Worm (Caenorhabditis elegans) whole organism, L1 larva: Measurements from ENCODE around the gene W04H10.5.

Experiments used
- aha-1 ChIP-seq: fragments of 150-350 bp; optimal IDR thresholded peaks from 2 replicates; lab custom pipeline; 2014; ENCODE audit warnings: missing biosample characterization, missing genetic modification characterization
- egl-27 ChIP-seq, 2 experiments: fragments of 150-350 bp in 1 of 2; sonication (generic microtip); optimal IDR thresholded peaks; 3 replicates each; lab custom pipeline; 2017 to 2018; ENCODE audit warnings: missing biosample characterization in 2 of 2, missing genetic modification characterization in 2 of 2, missing genetic modification reagents in 2 of 2
- fkh-10 ChIP-seq: sonication (generic microtip); optimal IDR thresholded peaks from 2 replicates; lab custom pipeline; 2017; ENCODE audit warnings: missing biosample characterization, missing genetic modification reagents, missing genetic modification characterization
- jun-1 ChIP-seq: fragments of 150-350 bp; optimal IDR thresholded peaks from 2 replicates; lab custom pipeline; 2014; ENCODE audit warnings: missing biosample characterization, missing genetic modification reagents, missing genetic modification characterization

ce11 chrII:605267-605666 is 866 bp upstream of the W04H10.5 start, which contains the start of gene W04H10.2:
- TF ChIP-seq aha-1 (tag; lab: Kevin White, UChicago) (no peak), fkh-10 (GFP tag; lab: Kevin White, UChicago) (no peak), egl-27 (tag; optimal IDR thresholded peaks at IDR 0.05; lab: Kevin White, UChicago) (no peak), jun-1 (tag; lab: Kevin White, UChicago) (no peak)
